Fruit fly (Drosophila melanogaster): ENCODE measurements around the gene NLaz.
A peak's percentile ranks its signal among the peaks of the same experiment; 100 is the strongest.

DNA sequence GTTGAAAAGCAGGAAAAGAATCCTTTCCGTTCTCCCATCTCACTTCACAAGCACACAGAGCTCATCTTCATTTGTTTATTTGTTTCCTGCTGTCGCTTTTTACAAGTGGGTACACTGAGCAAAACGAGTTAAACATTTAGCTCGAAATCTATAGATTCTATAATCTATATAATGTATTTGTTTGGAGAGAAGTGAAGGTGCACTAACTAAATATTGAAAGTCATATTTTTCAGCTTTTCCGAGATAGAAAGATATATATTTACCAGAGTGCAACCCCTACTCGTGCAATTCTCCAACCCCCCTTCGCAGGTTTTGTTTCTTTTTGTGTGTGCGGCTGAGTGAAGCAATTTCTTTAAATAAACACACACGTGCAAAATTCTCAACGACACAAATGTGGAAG is 26.2 kb upstream of the NLaz start:
- TF ChIP-seq EcR (GFP tag; optimal IDR thresholded peaks at IDR 0.05) (no peak), CG13204 (GFP tag; optimal IDR thresholded peaks at IDR 0.05) (no peak), D1 (tag; optimal IDR thresholded peaks at IDR 0.05) (no peak), Ets98B (GFP tag; IDR thresholded peaks at IDR 0.05) (0 out of 2 replicates have a peak, but pooled peaks have one; percentile 17), Pif1A (GFP tag; optimal IDR thresholded peaks at IDR 0.05) (peak; percentile 63), CG8301 (tag; optimal IDR thresholded peaks at IDR 0.05) (peak; percentile 63), CG14655 (GFP tag; optimal IDR thresholded peaks at IDR 0.05) (peak; percentile 72), CG10348 (GFP tag; IDR thresholded peaks at IDR 0.05) (no peak), fd96Ca (GFP tag; IDR thresholded peaks at IDR 0.05) (peak; percentile 57; the same call in 1 of the 3 replicates), gl (tag; optimal IDR thresholded peaks at IDR 0.05) (peak; percentile 16), CG32121 (GFP tag; IDR thresholded peaks at IDR 0.05) (0 out of 2 replicates have a peak, but pooled peaks have one; percentile 17), Snoo (tag; optimal IDR thresholded peaks at IDR 0.05) (no peak)

Data from whole organism, pupa.